Fruit fly (Drosophila melanogaster): ENCODE measurements around the gene Drsl3.

DNA sequence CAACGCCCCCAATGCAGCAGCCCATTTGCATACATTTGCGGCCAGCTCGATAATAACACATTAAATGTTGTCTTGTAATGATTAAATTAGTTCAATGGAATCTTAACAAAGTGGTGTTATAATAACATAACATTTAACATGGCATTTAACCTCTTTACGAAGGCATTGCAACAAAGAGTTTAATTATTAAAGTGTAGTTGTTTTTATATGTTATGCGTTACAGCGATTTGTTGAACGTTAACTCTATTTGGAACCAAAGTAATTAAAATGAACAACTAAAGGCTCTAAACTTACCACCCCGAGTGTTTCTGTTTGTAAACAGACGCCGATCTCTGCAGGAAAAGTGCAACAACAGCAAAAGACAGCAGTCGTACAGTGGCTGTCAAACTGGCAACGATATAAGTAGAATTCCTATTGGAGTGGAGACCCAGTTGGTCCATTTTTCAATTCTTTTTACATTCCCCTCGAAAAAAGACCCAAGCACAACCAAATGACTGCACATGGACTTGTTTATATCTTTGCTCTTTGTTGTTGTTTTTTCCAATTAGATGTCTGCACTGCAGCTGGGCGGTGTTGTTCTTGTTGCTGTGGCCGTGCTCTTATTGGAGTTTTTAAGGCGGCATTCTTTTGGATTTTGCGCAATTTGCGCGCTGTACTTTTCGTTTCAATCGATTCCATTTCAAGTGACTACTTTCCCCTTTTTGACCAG, 24.2 kb downstream of the Drsl3 start:
- TF ChIP-seq psq (optimal IDR thresholded peaks at IDR 0.05): no peak
- no peak for TF ChIP-seq EcR (GFP tag; optimal IDR thresholded peaks at IDR 0.05)
- no peak for TF ChIP-seq pan (optimal IDR thresholded peaks at IDR 0.05)
- TF ChIP-seq CG8478 (optimal IDR thresholded peaks at IDR 0.05): no peak
- TF ChIP-seq usp (GFP tag; optimal IDR thresholded peaks at IDR 0.05): no peak
- no peak for TF ChIP-seq Dll (optimal IDR thresholded peaks at IDR 0.05)
